Worm (Caenorhabditis elegans): ENCODE data around the gene F32D1.8.

- TF ChIP-seq nhr-11 (tag; optimal IDR thresholded peaks at IDR 0.05) (no peak), nhr-28 (tag; optimal IDR thresholded peaks at IDR 0.05) (no peak), pqm-1 (tag; optimal IDR thresholded peaks at IDR 0.05) (no peak), ceh-9 (tag; optimal IDR thresholded peaks at IDR 0.05) (no peak), ama-1 (optimal IDR thresholded peaks at IDR 0.05) (no peak), nhr-67 (tag; optimal IDR thresholded peaks at IDR 0.05) (no peak), fos-1 (tag; optimal IDR thresholded peaks at IDR 0.05) (no peak), ceh-16 (tag; optimal IDR thresholded peaks at IDR 0.05) (no peak), nfya-1 (tag; optimal IDR thresholded peaks at IDR 0.05; ENCODE audit: insufficient read depth) (no peak), lsy-12 (tag; optimal IDR thresholded peaks at IDR 0.05) (no peak), nhr-25 (tag; optimal IDR thresholded peaks at IDR 0.05) (no peak), mml-1 (tag; optimal IDR thresholded peaks at IDR 0.05) (no peak)
These were observed 44.0 kb upstream of the F32D1.8 start, which contains the start of gene skr-14 for ce11 chrV:4421475-4421874.

Data from whole organism, L3 larva.